Worm (Caenorhabditis elegans) whole organism, mixed stage, embryonic: ENCODE measurements around the gene gtf-2E2.
A peak's percentile ranks its signal among the peaks of the same experiment; 100 is the strongest.
"Not testable (repeated sequence)": the region's sequence is repeated elsewhere in the genome, so short reads cannot be mapped to it uniquely, and the experiment has no call there.

Experiments used
- blmp-1 ChIP-seq: fragments of 150-350 bp; optimal IDR thresholded peaks from 2 replicates; lab custom pipeline; 2014; ENCODE audit warnings: missing biosample characterization, missing genetic modification characterization
- ces-1 ChIP-seq: fragments of 150-350 bp; optimal IDR thresholded peaks from 2 replicates; lab custom pipeline; 2014; ENCODE audit warnings: missing biosample characterization, missing genetic modification reagents, missing genetic modification characterization
- cnd-1 ChIP-seq: fragments of 200-800 bp; sonication (Bioruptor generic); optimal IDR thresholded peaks from 2 replicates; lab custom pipeline; 2018; ENCODE audit warnings: mild to moderate bottlenecking, missing genetic modification characterization, missing compliant biosample characterization
- elt-3 ChIP-seq: fragments of 150-350 bp; optimal IDR thresholded peaks from 2 replicates; lab custom pipeline; 2014; ENCODE audit warnings: missing biosample characterization, missing genetic modification characterization
- lin-13 ChIP-seq: fragments of 150-350 bp; optimal IDR thresholded peaks from 2 replicates; lab custom pipeline; 2014; ENCODE audit warnings: missing biosample characterization, missing genetic modification characterization
- lsy-2 ChIP-seq: fragments of 150-350 bp; optimal IDR thresholded peaks from 2 replicates; lab custom pipeline; 2014; ENCODE audit warnings: missing biosample characterization, missing genetic modification characterization
- mab-5 ChIP-seq: fragments of 150-350 bp; optimal IDR thresholded peaks from 2 replicates; lab custom pipeline; 2014; ENCODE audit warnings: missing biosample characterization, missing genetic modification characterization
- mls-2 ChIP-seq: sonication (generic microtip); optimal IDR thresholded peaks from 2 replicates; lab custom pipeline; 2016; ENCODE audit warnings: mild to moderate bottlenecking, missing genetic modification characterization, moderate library complexity, missing compliant biosample characterization
- nhr-12 ChIP-seq: fragments of 150-350 bp; optimal IDR thresholded peaks from 2 replicates; lab custom pipeline; 2014; ENCODE audit warnings: missing biosample characterization, missing genetic modification characterization
- nhr-237 ChIP-seq: fragments of 150-350 bp; optimal IDR thresholded peaks from 2 replicates; lab custom pipeline; 2014; ENCODE audit warnings: missing biosample characterization, missing genetic modification characterization
- pha-4 ChIP-seq: fragments of 150-350 bp; optimal IDR thresholded peaks from 2 replicates; lab custom pipeline; 2018; ENCODE audit warnings: missing biosample characterization, missing genetic modification reagents, missing genetic modification characterization
- unc-62 ChIP-seq: fragments of 150-350 bp; optimal IDR thresholded peaks from 2 replicates; lab custom pipeline; 2014; ENCODE audit warnings: missing biosample characterization, missing genetic modification reagents, missing genetic modification characterization
- ztf-11 ChIP-seq: fragments of 150-350 bp; optimal IDR thresholded peaks from 2 replicates; lab custom pipeline; 2014; ENCODE audit warnings: missing biosample characterization, missing genetic modification characterization

ce11 chrII:11534429-11535099, 7.7 kb downstream of the gtf-2E2 start, which contains the start of gene Y62F5A.12:
- TF ChIP-seq nhr-12 (tag; lab: Kevin White, UChicago); mab-5; elt-3 (tag; lab: Kevin White, UChicago); blmp-1 (tag; lab: Kevin White, UChicago); unc-62 (GFP tag; lab: Kevin White, UChicago); ztf-11 (tag; lab: Kevin White, UChicago): not testable (repeated sequence)
- peak; percentile 46 for TF ChIP-seq lsy-2 (tag; lab: Kevin White, UChicago)
- peak; percentile 1 for TF ChIP-seq nhr-237 (tag; lab: Kevin White, UChicago)
- peak; percentile 77 for TF ChIP-seq lin-13 (tag; lab: Kevin White, UChicago)
- peak; percentile 52 for TF ChIP-seq mls-2 (tag; lab: Kevin White, UChicago)
- peak; percentile 61 for TF ChIP-seq ces-1 (GFP tag; lab: Kevin White, UChicago)
- peak; percentile 68 for TF ChIP-seq cnd-1 (tag; lab: Kevin White, UChicago)
- peak; percentile 22 for TF ChIP-seq pha-4
